Fruit fly (Drosophila melanogaster) whole organism, pupa: ENCODE data around the gene CG5823.

ENCODE experiments used
- CG10348 ChIP-seq: fragments of 200-800 bp; sonication (Bioruptor generic); IDR thresholded peaks from 2 replicates; pipeline ENCODE4 v1.3.6; 2022; ENCODE audit warnings: missing biosample characterization, missing genetic modification characterization
- CG12605 ChIP-seq: fragments of 200-800 bp; sonication (Bioruptor generic); IDR thresholded peaks from 2 replicates; pipeline ENCODE4 v1.3.6; 2022; ENCODE audit warnings: missing biosample characterization, missing genetic modification characterization
- CG34367 ChIP-seq: fragments of 200-800 bp; sonication (Bioruptor generic); optimal IDR thresholded peaks from 2 replicates; lab custom pipeline; 2018; ENCODE audit warnings: missing biosample characterization, mild to moderate bottlenecking, missing genetic modification characterization
- CG4496 ChIP-seq: fragments of 200-800 bp; sonication (Bioruptor generic); IDR thresholded peaks from 3 replicates; pipeline ENCODE4 v1.3.6; 2022; ENCODE audit warnings: missing biosample characterization, missing genetic modification characterization
- EcR ChIP-seq: fragments of 200-800 bp; sonication (Bioruptor generic); optimal IDR thresholded peaks from 3 replicates; lab custom pipeline; 2019; ENCODE audit warnings: missing biosample characterization, missing genetic modification characterization, mild to moderate bottlenecking, moderate library complexity, missing genetic modification reagents
- Pif1A ChIP-seq: fragments of 200-800 bp; sonication (Bioruptor generic); optimal IDR thresholded peaks from 3 replicates; lab custom pipeline; 2016; ENCODE audit warnings: missing biosample characterization, missing genetic modification characterization
- rn ChIP-seq: fragments of 200-800 bp; sonication (Bioruptor generic); IDR thresholded peaks from 2 replicates; pipeline ENCODE4 v1.3.6; 2022; ENCODE audit warnings: missing biosample characterization, missing genetic modification characterization

DNA sequence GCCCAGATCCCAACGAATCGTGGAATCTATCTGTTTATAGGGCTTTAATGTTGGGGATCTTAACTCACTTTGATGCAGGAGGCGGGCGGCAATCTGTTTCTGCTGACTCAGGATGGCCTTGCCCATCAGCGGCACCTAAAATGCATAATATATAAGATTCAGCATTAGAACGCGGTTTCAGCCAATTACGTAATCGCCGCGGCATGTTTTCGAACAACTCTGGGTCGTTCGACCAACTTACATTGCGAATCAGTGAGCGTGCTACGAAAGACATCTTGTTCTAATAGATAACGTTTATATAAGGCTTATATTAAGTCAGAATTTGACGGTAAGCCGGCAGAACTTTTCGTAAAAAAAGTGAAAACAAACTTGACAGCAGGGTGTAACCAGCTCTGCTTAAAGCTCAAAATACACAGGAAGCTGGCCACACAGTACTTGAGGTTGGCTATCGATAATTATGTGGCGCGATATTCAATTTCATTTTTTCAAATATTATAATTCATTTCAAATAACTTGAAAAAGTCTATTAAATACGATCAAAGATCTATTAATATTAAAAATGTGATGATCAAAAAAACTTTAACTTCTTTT lies 11.8 kb upstream of the CG5823 start, which contains the start of gene Prx3:
- TF ChIP-seq CG4496 (GFP tag; lab: Robert Waterston, UW) (no peak), rn (GFP tag; lab: Robert Waterston, UW) (no peak), CG12605 (GFP tag; lab: Robert Waterston, UW) (no peak), EcR (GFP tag; lab: Kevin White, UChicago) (no peak), CG34367 (tag; lab: Kevin White, UChicago) (no peak), CG10348 (GFP tag; lab: Robert Waterston, UW) (no peak), Pif1A (GFP tag; lab: Kevin White, UChicago) (no peak)
